Worm (Caenorhabditis elegans) whole organism, L4 larva: ENCODE measurements around the gene Y75B8A.39.
A peak's percentile ranks its signal among the peaks of the same experiment; 100 is the strongest.

Experiments
- D1046.2 ChIP-seq: fragments of 200-800 bp; sonication (Bioruptor generic); IDR thresholded peaks from 2 replicates; pipeline ENCODE4 v1.3.6; 2022; ENCODE audit warnings: missing genetic modification characterization, missing compliant biosample characterization
- F10B5.3 ChIP-seq: sonication (generic microtip); optimal IDR thresholded peaks from 2 replicates; lab custom pipeline; 2016; ENCODE audit warnings: mild to moderate bottlenecking, missing genetic modification characterization, missing compliant biosample characterization
- F49E8.2 ChIP-seq: sonication (generic microtip); optimal IDR thresholded peaks from 2 replicates; lab custom pipeline; 2016; ENCODE audit warnings: missing compliant biosample characterization, mild to moderate bottlenecking, missing genetic modification characterization, borderline replicate concordance
- T20F7.1 ChIP-seq: fragments of 200-800 bp; sonication (Bioruptor generic); optimal IDR thresholded peaks from 2 replicates; lab custom pipeline; 2018; ENCODE audit warnings: mild to moderate bottlenecking, missing genetic modification characterization, missing compliant biosample characterization
- T26A8.4 ChIP-seq: fragments of 200-800 bp; sonication (Bioruptor generic); IDR thresholded peaks from 2 replicates; pipeline ENCODE4 v1.3.6; 2022; ENCODE audit warnings: missing genetic modification characterization, missing compliant biosample characterization
- Y105C5A.15 ChIP-seq: fragments of 200-800 bp; sonication (Bioruptor generic); IDR thresholded peaks from 2 replicates; pipeline ENCODE4 v1.3.6; 2022; ENCODE audit warnings: missing genetic modification characterization, missing compliant biosample characterization
- Y75B8A.6 ChIP-seq: fragments of 200-800 bp; sonication (Bioruptor generic); IDR thresholded peaks from 2 replicates; pipeline ENCODE4 v1.3.6; 2022; ENCODE audit warnings: missing genetic modification reagents, missing genetic modification characterization, missing compliant biosample characterization
- arid-1 ChIP-seq: fragments of 200-800 bp; sonication (Bioruptor generic); conservative IDR thresholded peaks from 2 replicates; pipeline ENCODE4 v1.3.6; 2022; ENCODE audit warnings: missing genetic modification reagents, missing genetic modification characterization, missing compliant biosample characterization
- ceh-32 ChIP-seq: sonication (generic microtip); optimal IDR thresholded peaks from 2 replicates; lab custom pipeline; 2016; ENCODE audit warnings: mild to moderate bottlenecking, missing genetic modification characterization, missing compliant biosample characterization; ENCODE audit not compliant: poor library complexity
- ctbp-1 ChIP-seq: fragments of 200-800 bp; sonication (Bioruptor generic); IDR thresholded peaks from 2 replicates; pipeline ENCODE4 v1.3.6; 2022; ENCODE audit warnings: missing genetic modification reagents, missing genetic modification characterization, missing compliant biosample characterization
- daf-12 ChIP-seq: fragments of 150-350 bp; optimal IDR thresholded peaks from 2 replicates; lab custom pipeline; 2014; ENCODE audit warnings: missing biosample characterization, missing genetic modification reagents, missing genetic modification characterization
- dmd-8 ChIP-seq: fragments of 200-800 bp; sonication (Bioruptor generic); IDR thresholded peaks from 2 replicates; pipeline ENCODE4 v1.3.6; 2022; ENCODE audit warnings: missing genetic modification characterization, missing compliant biosample characterization
- duxl-1 ChIP-seq: sonication (generic microtip); optimal IDR thresholded peaks from 2 replicates; lab custom pipeline; 2016; ENCODE audit warnings: mild to moderate bottlenecking, missing genetic modification characterization, moderate library complexity, missing compliant biosample characterization; ENCODE audit not compliant: poor library complexity
- dve-1 ChIP-seq: sonication (generic microtip); optimal IDR thresholded peaks from 2 replicates; lab custom pipeline; 2017; ENCODE audit warnings: antibody characterized with exemption, mild to moderate bottlenecking, missing genetic modification characterization, missing compliant biosample characterization; ENCODE audit not compliant: insufficient read depth
- egl-43 ChIP-seq: fragments of 200-800 bp; sonication (Bioruptor generic); IDR thresholded peaks from 2 replicates; pipeline ENCODE4 v1.3.6; 2022; ENCODE audit warnings: missing genetic modification reagents, missing genetic modification characterization, missing compliant biosample characterization
- gei-8 ChIP-seq: fragments of 200-800 bp; sonication (Bioruptor generic); optimal IDR thresholded peaks from 2 replicates; lab custom pipeline; 2018; ENCODE audit warnings: mild to moderate bottlenecking, missing genetic modification characterization, missing compliant biosample characterization
- hif-1 ChIP-seq, 2 experiments: sonication (generic microtip); optimal IDR thresholded peaks; 2 replicates each; lab custom pipeline; 2016 to 2017; ENCODE audit warnings: missing compliant biosample characterization in 2 of 2, missing genetic modification characterization in 2 of 2, missing genetic modification reagents in 2 of 2, missing genotype in 2 of 2, mild to moderate bottlenecking in 1 of 2
- hlh-11 ChIP-seq: fragments of 200-800 bp; sonication (Bioruptor generic); optimal IDR thresholded peaks from 2 replicates; lab custom pipeline; 2018; ENCODE audit warnings: mild to moderate bottlenecking, missing genetic modification characterization, missing compliant biosample characterization
- hmg-1.1 ChIP-seq: fragments of 200-800 bp; sonication (Bioruptor generic); IDR thresholded peaks from 2 replicates; pipeline ENCODE4 v1.3.6; 2022; ENCODE audit warnings: missing genetic modification reagents, missing genetic modification characterization, missing compliant biosample characterization
- jun-1 ChIP-seq: fragments of 150-350 bp; optimal IDR thresholded peaks from 2 replicates; lab custom pipeline; 2014; ENCODE audit warnings: missing biosample characterization, missing genetic modification reagents, missing genetic modification characterization
- lin-1 ChIP-seq: fragments of 200-800 bp; sonication (Bioruptor generic); IDR thresholded peaks from 2 replicates; pipeline ENCODE4 v1.3.6; 2022; ENCODE audit warnings: missing genetic modification reagents, missing genetic modification characterization, missing compliant biosample characterization
- lin-13 ChIP-seq: fragments of 150-350 bp; optimal IDR thresholded peaks from 2 replicates; lab custom pipeline; 2014; ENCODE audit warnings: missing biosample characterization, missing genetic modification reagents, missing genetic modification characterization
- lin-29 ChIP-seq: fragments of 200-800 bp; sonication (Bioruptor generic); IDR thresholded peaks from 2 replicates; pipeline ENCODE4 v1.3.6; 2022; ENCODE audit warnings: missing genetic modification reagents, missing genetic modification characterization, missing compliant biosample characterization
- lsy-2 ChIP-seq, 2 experiments: fragments of 150-350 bp in 1 of 2; sonication (generic microtip) in 1 of 2; optimal IDR thresholded peaks; 2 replicates each; lab custom pipeline; 2014 to 2017; ENCODE audit warnings: missing biosample characterization in 2 of 2, missing genetic modification characterization in 2 of 2
- madf-5 ChIP-seq, 2 experiments: fragments of 200-800 bp; sonication (Bioruptor generic); IDR thresholded peaks; 2 replicates each; pipeline ENCODE4 v1.3.6; 2022; ENCODE audit warnings: missing compliant biosample characterization in 2 of 2, missing genetic modification characterization in 2 of 2
- madf-9 ChIP-seq: fragments of 200-800 bp; sonication (Bioruptor generic); conservative IDR thresholded peaks from 2 replicates; pipeline ENCODE4 v1.3.6; 2022; ENCODE audit warnings: missing genetic modification reagents, missing genetic modification characterization, missing compliant biosample characterization
- mdl-1 ChIP-seq, 2 experiments: fragments of 150-350 bp in 1 of 2; sonication (generic microtip) in 1 of 2; optimal IDR thresholded peaks; 2 replicates each; lab custom pipeline; 2014 to 2017; ENCODE audit warnings: missing biosample characterization in 2 of 2, missing genetic modification characterization in 2 of 2
- mes-2 ChIP-seq: sonication (generic microtip); optimal IDR thresholded peaks from 2 replicates; lab custom pipeline; 2016; ENCODE audit warnings: missing genotype, mild to moderate bottlenecking, missing genetic modification characterization, missing compliant biosample characterization; ENCODE audit not compliant: poor library complexity, severe bottlenecking
- mxl-3 ChIP-seq: fragments of 200-800 bp; sonication (Bioruptor generic); optimal IDR thresholded peaks from 2 replicates; lab custom pipeline; 2018; ENCODE audit warnings: mild to moderate bottlenecking, missing genetic modification characterization, missing compliant biosample characterization
- nhr-102 ChIP-seq: sonication (generic microtip); optimal IDR thresholded peaks from 2 replicates; lab custom pipeline; 2016; ENCODE audit warnings: mild to moderate bottlenecking, missing genetic modification characterization, moderate library complexity, missing compliant biosample characterization
- nhr-11 ChIP-seq: fragments of 150-350 bp; optimal IDR thresholded peaks from 2 replicates; lab custom pipeline; 2014; ENCODE audit warnings: missing biosample characterization, missing genetic modification characterization
- nhr-237 ChIP-seq: sonication (generic microtip); optimal IDR thresholded peaks from 2 replicates; lab custom pipeline; 2017; ENCODE audit warnings: missing biosample characterization, missing genetic modification characterization
- nhr-28 ChIP-seq: fragments of 150-350 bp; optimal IDR thresholded peaks from 2 replicates; lab custom pipeline; 2014; ENCODE audit warnings: missing biosample characterization, missing genetic modification characterization
- nhr-42 ChIP-seq: fragments of 200-800 bp; sonication (Bioruptor generic); IDR thresholded peaks from 2 replicates; pipeline ENCODE4 v1.3.6; 2022; ENCODE audit warnings: missing genetic modification characterization, missing compliant biosample characterization
- nhr-6 ChIP-seq: fragments of 150-350 bp; optimal IDR thresholded peaks from 2 replicates; lab custom pipeline; 2014; ENCODE audit warnings: missing biosample characterization, missing genetic modification characterization
- nhr-77 ChIP-seq: fragments of 150-350 bp; optimal IDR thresholded peaks from 2 replicates; lab custom pipeline; 2014; ENCODE audit warnings: missing biosample characterization, missing genetic modification characterization
- pqm-1 ChIP-seq: sonication (generic microtip); optimal IDR thresholded peaks from 2 replicates; lab custom pipeline; 2017; ENCODE audit warnings: missing biosample characterization, missing genetic modification characterization
- sdz-12 ChIP-seq: fragments of 200-800 bp; sonication (Bioruptor generic); optimal IDR thresholded peaks from 2 replicates; lab custom pipeline; 2018; ENCODE audit warnings: mild to moderate bottlenecking, missing genetic modification characterization, missing compliant biosample characterization
- set-16 ChIP-seq: fragments of 200-800 bp; sonication (Bioruptor generic); IDR thresholded peaks from 2 replicates; pipeline ENCODE4 v1.3.6; 2022; ENCODE audit warnings: missing genetic modification reagents, missing genetic modification characterization, missing compliant biosample characterization
- skn-1 ChIP-seq: fragments of 150-350 bp; optimal IDR thresholded peaks from 2 replicates; lab custom pipeline; 2014; ENCODE audit warnings: missing biosample characterization, missing genetic modification characterization
- spr-1 ChIP-seq: sonication (generic microtip); optimal IDR thresholded peaks from 2 replicates; lab custom pipeline; 2016; ENCODE audit warnings: mild to moderate bottlenecking, missing genetic modification characterization, missing compliant biosample characterization
- tra-1 ChIP-seq: fragments of 200-800 bp; sonication (Bioruptor generic); IDR thresholded peaks from 2 replicates; pipeline ENCODE4 v1.3.6; 2022; ENCODE audit warnings: missing genetic modification reagents, missing genetic modification characterization, missing compliant biosample characterization
- unc-130 ChIP-seq: sonication (generic microtip); optimal IDR thresholded peaks from 2 replicates; lab custom pipeline; 2016; ENCODE audit warnings: missing genetic modification reagents, missing genetic modification characterization, missing compliant biosample characterization
- unc-39 ChIP-seq: sonication (generic microtip); optimal IDR thresholded peaks from 2 replicates; lab custom pipeline; 2017; ENCODE audit warnings: missing biosample characterization, missing genetic modification characterization
- unc-62 ChIP-seq, 3 experiments: fragments of 150-350 bp in 1 of 3; sonication (generic microtip); optimal IDR thresholded peaks in 2 of 3; peaks in 1 of 3; 1 replicate in 1 of 3; 2 replicates in 2 of 3; lab custom pipeline; 2014 to 2017; ENCODE audit warnings: missing biosample characterization in 3 of 3, missing genetic modification characterization in 3 of 3, missing genetic modification reagents in 3 of 3, missing genotype in 1 of 3
- vab-7 ChIP-seq: fragments of 200-800 bp; sonication (Bioruptor generic); IDR thresholded peaks from 2 replicates; pipeline ENCODE4 v1.3.6; 2022; ENCODE audit warnings: missing genetic modification reagents, missing genetic modification characterization, missing compliant biosample characterization
- zfp-2 ChIP-seq: sonication (generic microtip); optimal IDR thresholded peaks from 2 replicates; lab custom pipeline; 2016; ENCODE audit warnings: mild to moderate bottlenecking, missing genetic modification characterization, missing compliant biosample characterization
- zfp-3 ChIP-seq: fragments of 200-800 bp; sonication (Bioruptor generic); conservative IDR thresholded peaks from 2 replicates; pipeline ENCODE4 v1.3.6; 2022; ENCODE audit warnings: missing genetic modification reagents, missing genetic modification characterization, missing compliant biosample characterization
- ztf-11 ChIP-seq: fragments of 150-350 bp; optimal IDR thresholded peaks from 2 replicates; lab custom pipeline; 2014; ENCODE audit warnings: missing biosample characterization, missing genetic modification characterization
- ztf-7 ChIP-seq: fragments of 150-350 bp; optimal IDR thresholded peaks from 2 replicates; lab custom pipeline; 2014; ENCODE audit warnings: missing biosample characterization, missing genetic modification characterization

Gene Y75B8A.39

ce11 chrIII:12335400-12335994 is 22.5 kb downstream of the Y75B8A.39 start (continued):
- no peak for TF ChIP-seq unc-130 (GFP tag; lab: Kevin White, UChicago)
- no peak for TF ChIP-seq egl-43 (GFP tag; lab: Robert Waterston, UW)
- peak; percentile 12 for TF ChIP-seq nhr-102 (tag; lab: Kevin White, UChicago)
- TF ChIP-seq nhr-11 (tag; lab: Kevin White, UChicago): peak; percentile 72
- TF ChIP-seq ztf-7 (tag; lab: Kevin White, UChicago): no peak
- no peak for TF ChIP-seq nhr-6 (tag; lab: Kevin White, UChicago)
- TF ChIP-seq T26A8.4: no peak
- no peak for TF ChIP-seq zfp-2 (tag; lab: Kevin White, UChicago)
- no peak for TF ChIP-seq lin-13
- peak; percentile 72 for TF ChIP-seq hmg-1.1 (GFP tag; lab: Robert Waterston, UW)
- no peak for TF ChIP-seq madf-5 (GFP tag; IDR thresholded peaks at IDR 0.05; lab: Robert Waterston, UW)
- no peak for TF ChIP-seq sdz-12 (GFP tag; lab: Kevin White, UChicago)
- 0 out of 2 replicates have a peak, but pooled peaks have one; percentile 48 for TF ChIP-seq ctbp-1
- TF ChIP-seq spr-1 (tag; lab: Kevin White, UChicago): no peak
- peak in 1 of 2 experiments; percentile 65 for TF ChIP-seq lsy-2 (tag; optimal IDR thresholded peaks at IDR 0.05; lab: Kevin White, UChicago)
- TF ChIP-seq mdl-1 (tag; optimal IDR thresholded peaks at IDR 0.05; lab: Kevin White, UChicago): peak in 1 of 2 experiments; percentile 44
- no peak for TF ChIP-seq nhr-42
- TF ChIP-seq unc-39: no peak
- TF ChIP-seq lin-1: peak; percentile 61; the same call in 1 of the 2 replicates
- no peak for TF ChIP-seq Y105C5A.15 (GFP tag; lab: Robert Waterston, UW)
- no peak for TF ChIP-seq jun-1 (tag; lab: Kevin White, UChicago)
- no peak for TF ChIP-seq daf-12
- TF ChIP-seq duxl-1 (tag; lab: Kevin White, UChicago): peak; percentile 32
- TF ChIP-seq arid-1 (GFP tag; lab: Robert Waterston, UW): no peak
- TF ChIP-seq madf-9: no peak
- TF ChIP-seq ceh-32 (tag; lab: Kevin White, UChicago): no peak
- no peak for TF ChIP-seq tra-1
- peak; percentile 97 for TF ChIP-seq nhr-28 (tag; lab: Kevin White, UChicago)
- peak; percentile 13 for TF ChIP-seq pqm-1
- no peak for TF ChIP-seq nhr-237
- TF ChIP-seq dmd-8 (GFP tag; lab: Robert Waterston, UW): no peak
- TF ChIP-seq F10B5.3 (tag; lab: Kevin White, UChicago): no peak
- TF ChIP-seq D1046.2 (GFP tag; lab: Robert Waterston, UW): no peak
- TF ChIP-seq zfp-3 (GFP tag; lab: Robert Waterston, UW): no peak
- no peak for TF ChIP-seq vab-7 (GFP tag; lab: Robert Waterston, UW)
- peak in 1 of 2 experiments; percentile 58 for TF ChIP-seq unc-62 (GFP tag; optimal IDR thresholded peaks at IDR 0.05 in 1 of 2; lab: Kevin White, UChicago)
- no peak for TF ChIP-seq unc-62 (tag; optimal IDR thresholded peaks at IDR 0.05; lab: Kevin White, UChicago)
- TF ChIP-seq T20F7.1 (GFP tag; lab: Kevin White, UChicago): no peak
- TF ChIP-seq dve-1 (tag; lab: Kevin White, UChicago): peak; percentile 87
- TF ChIP-seq hif-1 (tag; optimal IDR thresholded peaks at IDR 0.05; lab: Kevin White, UChicago): no peak
- peak; percentile 61 for TF ChIP-seq mes-2 (tag; lab: Kevin White, UChicago)
- no peak for TF ChIP-seq gei-8 (GFP tag; lab: Kevin White, UChicago)
- TF ChIP-seq lin-29 (GFP tag; lab: Robert Waterston, UW): no peak
- TF ChIP-seq ztf-11 (tag; lab: Kevin White, UChicago): no peak
- no peak for TF ChIP-seq Y75B8A.6 (GFP tag; lab: Robert Waterston, UW)
- peak; percentile 55 for TF ChIP-seq mxl-3 (GFP tag; lab: Kevin White, UChicago)
- TF ChIP-seq F49E8.2 (tag; lab: Kevin White, UChicago): no peak
- TF ChIP-seq skn-1 (tag; lab: Kevin White, UChicago): no peak
- no peak for TF ChIP-seq set-16 (GFP tag; lab: Robert Waterston, UW)
- peak; percentile 60 for TF ChIP-seq nhr-77 (tag; lab: Kevin White, UChicago)
- peak; percentile 88 for TF ChIP-seq hlh-11 (tag; lab: Kevin White, UChicago)
